Worm (Caenorhabditis elegans): ENCODE data around the gene F08D12.4.

DNA sequence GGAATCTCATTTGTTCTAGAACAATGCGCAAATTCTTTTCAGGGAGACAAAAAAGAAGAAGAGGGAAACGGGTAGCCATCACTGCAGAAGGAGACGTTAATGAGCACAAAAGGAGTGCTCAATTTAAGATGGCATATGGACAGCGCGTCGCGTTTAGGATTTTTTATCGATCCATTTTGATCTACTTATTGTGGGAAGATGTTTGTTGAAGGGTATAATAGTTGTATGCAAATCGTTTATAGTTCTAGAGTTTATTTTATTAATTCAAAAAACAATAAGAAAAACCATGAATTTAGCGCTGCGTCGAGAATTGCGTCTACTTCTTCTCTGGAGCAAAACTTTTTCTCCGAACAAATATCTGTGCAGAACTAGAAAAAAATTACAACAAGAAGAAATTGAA, 4.4 kb upstream of the F08D12.4 start, which contains the start of gene sdz-9:
- TF ChIP-seq pha-4 (tag; optimal IDR thresholded peaks at IDR 0.05) = no peak
- no peak for TF ChIP-seq lin-13 (tag; optimal IDR thresholded peaks at IDR 0.05)
- TF ChIP-seq nhr-12 (tag; optimal IDR thresholded peaks at IDR 0.05) = no peak
- no peak for TF ChIP-seq snpc-4 (tag; optimal IDR thresholded peaks at IDR 0.05)
- no peak for TF ChIP-seq unc-62 (GFP tag; optimal IDR thresholded peaks at IDR 0.05)
- no peak for TF ChIP-seq elt-3 (tag; optimal IDR thresholded peaks at IDR 0.05)
- TF ChIP-seq elt-1 (tag; optimal IDR thresholded peaks at IDR 0.05; ENCODE audit: borderline replicate concordance, insufficient read depth) = no peak
- TF ChIP-seq bed-3 (GFP tag; optimal IDR thresholded peaks at IDR 0.05) = no peak
- no peak for TF ChIP-seq mab-5 (tag; optimal IDR thresholded peaks at IDR 0.05)
- no peak for TF ChIP-seq ceh-83 (GFP tag; optimal IDR thresholded peaks at IDR 0.05)
- no peak for TF ChIP-seq hlh-1 (tag; optimal IDR thresholded peaks at IDR 0.05)
- no peak for TF ChIP-seq unc-39 (tag; optimal IDR thresholded peaks at IDR 0.05)

Data from whole organism, mixed stage, embryonic.